Worm (Caenorhabditis elegans): ENCODE measurements around the gene srh-214.

DNA sequence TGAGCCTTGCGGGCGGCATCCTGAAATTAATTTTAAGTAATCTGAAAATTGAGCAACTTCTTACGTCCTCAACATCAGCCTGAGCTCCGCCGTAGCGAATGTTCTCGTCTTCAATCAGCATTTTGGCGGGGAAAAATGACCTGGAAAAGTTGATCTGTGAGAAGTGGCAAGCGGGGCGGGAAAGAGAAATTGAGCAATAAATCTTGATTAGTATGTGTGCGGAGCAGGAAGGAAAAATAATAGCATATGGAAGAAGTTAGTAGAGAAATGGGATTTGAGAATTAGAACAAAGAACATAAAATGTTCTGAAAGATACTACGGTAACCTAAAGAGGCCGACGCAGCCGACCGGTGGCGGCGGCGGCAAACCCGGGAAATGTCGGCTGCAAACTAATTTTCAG lies 5.4 kb upstream of the srh-214 start, which contains the start of gene tni-3:
- TF ChIP-seq unc-62 (GFP tag; optimal IDR thresholded peaks at IDR 0.05) (no peak), nhr-11 (tag; optimal IDR thresholded peaks at IDR 0.05) (no peak), pag-3 (tag; optimal IDR thresholded peaks at IDR 0.05; ENCODE audit: borderline replicate concordance, insufficient read depth) (no peak), C34B4.2 (tag; optimal IDR thresholded peaks at IDR 0.05) (no peak), lin-13 (GFP tag; optimal IDR thresholded peaks at IDR 0.05) (no peak), mep-1 (tag; optimal IDR thresholded peaks at IDR 0.05) (no peak), mef-2 (tag; optimal IDR thresholded peaks at IDR 0.05) (no peak), nhr-76 (tag; optimal IDR thresholded peaks at IDR 0.05) (no peak), ceh-82 (tag; optimal IDR thresholded peaks at IDR 0.05) (no peak), ces-1 (GFP tag; optimal IDR thresholded peaks at IDR 0.05) (no peak), aha-1 (tag; optimal IDR thresholded peaks at IDR 0.05) (no peak)
